Fruit fly (Drosophila melanogaster) whole organism, embryonic: ENCODE measurements around the gene BTBD9.
A peak's percentile ranks its signal among the peaks of the same experiment; 100 is the strongest.

ENCODE experiments used
- CG10366 ChIP-seq: fragments of 200-800 bp; sonication (Bioruptor generic); IDR thresholded peaks from 2 replicates; pipeline ENCODE4 v1.3.6; 2022; ENCODE audit warnings: missing biosample characterization, missing genetic modification characterization
- CG12299 ChIP-seq: fragments of 200-800 bp; sonication (Bioruptor generic); optimal IDR thresholded peaks from 2 replicates; lab custom pipeline; 2018; ENCODE audit warnings: missing biosample characterization, mild to moderate bottlenecking, missing genetic modification characterization
- CG12391 ChIP-seq: fragments of 200-800 bp; sonication (Bioruptor generic); optimal IDR thresholded peaks from 3 replicates; lab custom pipeline; 2018; ENCODE audit warnings: missing biosample characterization, mild to moderate bottlenecking, missing genetic modification characterization, moderate library complexity
- CG1647 ChIP-seq: fragments of 200-800 bp; sonication (Bioruptor generic); optimal IDR thresholded peaks from 3 replicates; lab custom pipeline; 2016; ENCODE audit warnings: missing biosample characterization, missing genetic modification characterization
- CG17186 ChIP-seq: fragments of 200-800 bp; sonication (Bioruptor generic); optimal IDR thresholded peaks from 3 replicates; lab custom pipeline; 2017; ENCODE audit warnings: missing biosample characterization, missing genetic modification reagents, missing genetic modification characterization
- CG17359 ChIP-seq: fragments of 200-800 bp; sonication (Bioruptor generic); optimal IDR thresholded peaks from 3 replicates; lab custom pipeline; 2018; ENCODE audit warnings: missing biosample characterization, mild to moderate bottlenecking, missing genetic modification characterization, moderate library complexity
- CG17912 ChIP-seq: fragments of 200-800 bp; sonication (Bioruptor generic); optimal IDR thresholded peaks from 2 replicates; lab custom pipeline; 2018; ENCODE audit warnings: missing biosample characterization, mild to moderate bottlenecking, missing genetic modification characterization
- CG1832 ChIP-seq: fragments of 200-800 bp; sonication (Bioruptor generic); optimal IDR thresholded peaks from 2 replicates; lab custom pipeline; 2017; ENCODE audit warnings: missing biosample characterization, mild to moderate bottlenecking, missing genetic modification characterization, inconsistent platforms
- CG31365 ChIP-seq: fragments of 200-800 bp; sonication (Bioruptor generic); optimal IDR thresholded peaks from 2 replicates; lab custom pipeline; 2018; ENCODE audit warnings: missing biosample characterization, mild to moderate bottlenecking, missing genetic modification characterization
- CG3163 ChIP-seq: fragments of 200-800 bp; sonication (Bioruptor generic); optimal IDR thresholded peaks from 3 replicates; lab custom pipeline; 2016; ENCODE audit warnings: missing biosample characterization, missing genetic modification characterization
- CG34224 ChIP-seq: fragments of 200-800 bp; sonication (Bioruptor generic); IDR thresholded peaks from 3 replicates; pipeline ENCODE4 v1.3.6; 2022; ENCODE audit warnings: missing biosample characterization, missing genetic modification characterization; ENCODE audit not compliant: partially characterized antibody
- CG4328 ChIP-seq: fragments of 200-800 bp; sonication (Bioruptor generic); optimal IDR thresholded peaks from 3 replicates; lab custom pipeline; 2017; ENCODE audit warnings: missing biosample characterization, missing genetic modification reagents, missing genetic modification characterization
- CG43689 ChIP-seq: fragments of 200-800 bp; sonication (Bioruptor generic); IDR thresholded peaks from 2 replicates; pipeline ENCODE4 v1.3.6; 2022; ENCODE audit warnings: missing biosample characterization, missing genetic modification characterization
- CG4424 ChIP-seq: fragments of 200-800 bp; sonication (Bioruptor generic); optimal IDR thresholded peaks from 3 replicates; lab custom pipeline; 2016; ENCODE audit warnings: missing biosample characterization, missing genetic modification characterization
- CG4707 ChIP-seq: fragments of 200-800 bp; sonication (Bioruptor generic); optimal IDR thresholded peaks from 2 replicates; lab custom pipeline; 2018; ENCODE audit warnings: missing biosample characterization, mild to moderate bottlenecking, missing genetic modification characterization, moderate library complexity
- CG4730 ChIP-seq: fragments of 200-800 bp; sonication (Bioruptor generic); IDR thresholded peaks from 2 replicates; pipeline ENCODE4 v1.3.6; 2022; ENCODE audit warnings: missing biosample characterization, missing genetic modification characterization
- CG6683 ChIP-seq: fragments of 200-800 bp; sonication (Bioruptor generic); optimal IDR thresholded peaks from 2 replicates; lab custom pipeline; 2017; ENCODE audit warnings: missing biosample characterization, mild to moderate bottlenecking, missing genetic modification characterization, missing genetic modification reagents
- CG7987 ChIP-seq: fragments of 200-800 bp; sonication (Bioruptor generic); optimal IDR thresholded peaks from 2 replicates; lab custom pipeline; 2018; ENCODE audit warnings: missing biosample characterization, mild to moderate bottlenecking, missing genetic modification characterization, moderate library complexity
- CG8290 ChIP-seq, 3 experiments: fragments of 200-800 bp; sonication (Bioruptor generic); optimal IDR thresholded peaks; 2 replicates each; lab custom pipeline; 2016 to 2019; ENCODE audit warnings: missing biosample characterization in 3 of 3, missing genetic modification characterization in 3 of 3, mild to moderate bottlenecking in 2 of 3, moderate library complexity in 1 of 3
- CG9215 ChIP-seq: fragments of 200-800 bp; sonication (Bioruptor generic); IDR thresholded peaks from 2 replicates; pipeline ENCODE4 v1.3.6; 2022; ENCODE audit warnings: missing biosample characterization, missing genetic modification characterization
- Chrac-16 ChIP-seq: fragments of 200-800 bp; sonication (Bioruptor generic); optimal IDR thresholded peaks from 3 replicates; lab custom pipeline; 2016; ENCODE audit warnings: missing biosample characterization, missing genetic modification characterization
- CkIIα-i1 ChIP-seq: fragments of 200-800 bp; sonication (Bioruptor generic); IDR thresholded peaks from 2 replicates; pipeline ENCODE4 v1.3.6; 2022; ENCODE audit warnings: missing biosample characterization, missing genetic modification characterization
- D19B ChIP-seq: fragments of 200-800 bp; sonication (Bioruptor generic); optimal IDR thresholded peaks from 2 replicates; lab custom pipeline; 2017; ENCODE audit warnings: missing biosample characterization, mild to moderate bottlenecking, missing genetic modification characterization
- Dfd ChIP-seq, 2 experiments: fragments of >200 bp; optimal IDR thresholded peaks; 2 replicates each; lab custom pipeline; 2017; ENCODE audit warnings: missing biosample characterization in 2 of 2, missing genetic modification characterization in 2 of 2
- Dip2 ChIP-seq: fragments of 200-800 bp; sonication (Bioruptor generic); IDR thresholded peaks from 2 replicates; pipeline ENCODE4 v1.3.6; 2022; ENCODE audit warnings: missing biosample characterization, missing genetic modification characterization
- Dll ChIP-seq: fragments of 200-800 bp; sonication (Bioruptor generic); IDR thresholded peaks from 4 replicates; pipeline ENCODE4 v1.3.6; 2022; ENCODE audit warnings: missing biosample characterization, missing genetic modification characterization; ENCODE audit not compliant: partially characterized antibody
- Dref ChIP-seq: fragments of 200-800 bp; sonication (Bioruptor generic); IDR thresholded peaks from 2 replicates; pipeline ENCODE4 v1.3.6; 2022; ENCODE audit warnings: missing biosample characterization, missing genetic modification characterization
- Fer2 ChIP-seq: fragments of 200-800 bp; sonication (Bioruptor generic); optimal IDR thresholded peaks from 2 replicates; lab custom pipeline; 2018; ENCODE audit warnings: missing biosample characterization, mild to moderate bottlenecking, missing genetic modification characterization, moderate library complexity
- Hey ChIP-seq: fragments of 200-800 bp; sonication (Bioruptor generic); optimal IDR thresholded peaks from 3 replicates; lab custom pipeline; 2018; ENCODE audit warnings: missing biosample characterization, mild to moderate bottlenecking, missing genetic modification characterization
- Hmr ChIP-seq: fragments of 200-800 bp; sonication (Bioruptor generic); optimal IDR thresholded peaks from 3 replicates; lab custom pipeline; 2017; ENCODE audit warnings: mild to moderate bottlenecking, missing biosample characterization, missing genetic modification reagents, missing genetic modification characterization
- PHDP ChIP-seq: fragments of 200-800 bp; sonication (Bioruptor generic); optimal IDR thresholded peaks from 3 replicates; lab custom pipeline; 2018; ENCODE audit warnings: missing biosample characterization, mild to moderate bottlenecking, missing genetic modification characterization, moderate library complexity
- Six4 ChIP-seq: fragments of 200-800 bp; sonication (Bioruptor generic); optimal IDR thresholded peaks from 2 replicates; lab custom pipeline; 2016; ENCODE audit warnings: missing biosample characterization, missing genetic modification characterization
- Ssrp ChIP-seq: fragments of 200-800 bp; sonication (Bioruptor generic); optimal IDR thresholded peaks from 2 replicates; lab custom pipeline; 2018; ENCODE audit warnings: missing biosample characterization, mild to moderate bottlenecking, missing genetic modification characterization, moderate library complexity
- bsh ChIP-seq, 2 experiments: fragments of 200-800 bp; sonication (Bioruptor generic); optimal IDR thresholded peaks; 2 replicates each; lab custom pipeline; 2017 to 2018; ENCODE audit warnings: mild to moderate bottlenecking in 2 of 2, missing biosample characterization in 2 of 2, missing genetic modification characterization in 2 of 2, moderate library complexity in 1 of 2
- cg ChIP-seq: fragments of 200-800 bp; sonication (Bioruptor generic); optimal IDR thresholded peaks from 3 replicates; lab custom pipeline; 2019; ENCODE audit warnings: missing biosample characterization, mild to moderate bottlenecking, missing genetic modification characterization, moderate library complexity
- chinmo ChIP-seq: fragments of 200-800 bp; sonication (Bioruptor generic); IDR thresholded peaks from 4 replicates; pipeline ENCODE4 v1.3.6; 2022; ENCODE audit warnings: missing biosample characterization, missing genetic modification characterization; ENCODE audit not compliant: partially characterized antibody
- danr ChIP-seq: fragments of 200-800 bp; sonication (Bioruptor generic); IDR thresholded peaks from 2 replicates; pipeline ENCODE4 v1.3.6; 2022; ENCODE audit warnings: missing biosample characterization, missing genetic modification characterization
- fd3F ChIP-seq: fragments of 200-800 bp; sonication (Bioruptor generic); optimal IDR thresholded peaks from 2 replicates; lab custom pipeline; 2018; ENCODE audit warnings: missing biosample characterization, mild to moderate bottlenecking, missing genetic modification characterization, moderate library complexity
- inv ChIP-seq: fragments of 200-800 bp; sonication (Bioruptor generic); IDR thresholded peaks from 2 replicates; pipeline ENCODE4 v1.3.6; 2022; ENCODE audit warnings: missing biosample characterization, missing genetic modification characterization; ENCODE audit not compliant: partially characterized antibody
- lmd ChIP-seq: fragments of 200-800 bp; sonication (Bioruptor generic); IDR thresholded peaks from 2 replicates; pipeline ENCODE4 v1.3.6; 2022; ENCODE audit warnings: missing biosample characterization, missing genetic modification characterization
- nerfin-2 ChIP-seq: fragments of 200-800 bp; sonication (Bioruptor generic); IDR thresholded peaks from 2 replicates; pipeline ENCODE4 v1.3.6; 2022; ENCODE audit warnings: missing biosample characterization, missing genetic modification characterization; ENCODE audit not compliant: partially characterized antibody
- pb ChIP-seq: fragments of 200-800 bp; sonication (Bioruptor generic); optimal IDR thresholded peaks from 3 replicates; lab custom pipeline; 2016; ENCODE audit warnings: missing biosample characterization, missing genetic modification characterization
- pho ChIP-seq: fragments of 200-800 bp; sonication (Bioruptor generic); optimal IDR thresholded peaks from 2 replicates; lab custom pipeline; 2016; ENCODE audit warnings: missing biosample characterization, missing genetic modification characterization
- pita ChIP-seq: fragments of 200-800 bp; sonication (Bioruptor generic); optimal IDR thresholded peaks from 2 replicates; lab custom pipeline; 2017; ENCODE audit warnings: missing biosample characterization, mild to moderate bottlenecking, missing genetic modification characterization
- pros ChIP-seq: fragments of 200-800 bp; sonication (Bioruptor generic); optimal IDR thresholded peaks from 3 replicates; lab custom pipeline; 2019; ENCODE audit warnings: missing biosample characterization, mild to moderate bottlenecking, missing genetic modification characterization, moderate library complexity
- salm ChIP-seq: fragments of 200-800 bp; sonication (Bioruptor generic); optimal IDR thresholded peaks from 2 replicates; lab custom pipeline; 2018; ENCODE audit warnings: missing biosample characterization, mild to moderate bottlenecking, missing genetic modification characterization
- sens ChIP-seq: fragments of 200-800 bp; sonication (Bioruptor generic); peaks from one replicate; lab custom pipeline; 2016; ENCODE audit warnings: missing biosample characterization, missing genetic modification characterization
- sna ChIP-seq: fragments of 200-800 bp; sonication (Bioruptor generic); IDR thresholded peaks from 2 replicates; pipeline ENCODE4 v1.3.6; 2022; ENCODE audit warnings: missing biosample characterization, missing genetic modification characterization; ENCODE audit not compliant: partially characterized antibody
- sr ChIP-seq: fragments of 200-800 bp; sonication (Bioruptor generic); IDR thresholded peaks from 3 replicates; pipeline ENCODE4 v1.3.6; 2022; ENCODE audit warnings: missing biosample characterization, missing genetic modification characterization
- tgo ChIP-seq: fragments of 200-800 bp; sonication (Bioruptor generic); IDR thresholded peaks from 3 replicates; pipeline ENCODE4 v1.3.6; 2022; ENCODE audit warnings: missing biosample characterization, missing genetic modification characterization

Gene BTBD9

dm6 chrX:10775690-10776089, 7.4 kb downstream of the BTBD9 start (continued):
- TF ChIP-seq CG6683 (GFP tag; lab: Kevin White, UChicago) (no peak), CG10366 (GFP tag; lab: Robert Waterston, UW) (peak; percentile 63), pita (GFP tag; lab: Kevin White, UChicago) (no peak), pho (GFP tag; lab: Kevin White, UChicago) (no peak), lmd (no peak), CG12391 (tag; lab: Kevin White, UChicago) (peak; percentile 27), CG4730 (GFP tag; lab: Robert Waterston, UW) (peak; percentile 32; the same call in 1 of the 2 replicates), bsh (GFP tag; optimal IDR thresholded peaks at IDR 0.05; lab: Kevin White, UChicago) (peak in 1 of 2 experiments; percentile 25), CG4328 (GFP tag; lab: Kevin White, UChicago) (peak; percentile 1), CG1832 (GFP tag; lab: Kevin White, UChicago) (no peak), Hmr (peak; percentile 23), sna (no peak), sens (GFP tag; lab: Kevin White, UChicago) (peak; percentile 66), CG43689 (GFP tag; lab: Robert Waterston, UW) (0 out of 2 replicates have a peak, but pooled peaks have one; percentile 11), sr (GFP tag; lab: Robert Waterston, UW) (peak; percentile 43; the same call in 1 of the 3 replicates), CkIIα-i1 (GFP tag; lab: Robert Waterston, UW) (no peak), PHDP (peak; percentile 38), Dll (no peak), Dfd (GFP tag; optimal IDR thresholded peaks at IDR 0.05; lab: Kevin White, UChicago) (no peak), salm (tag; lab: Kevin White, UChicago) (peak; percentile 24), CG12299 (tag; lab: Kevin White, UChicago) (no peak), CG7987 (GFP tag; lab: Kevin White, UChicago) (no peak), D19B (GFP tag; lab: Kevin White, UChicago) (no peak), CG34224 (no peak), CG4707 (GFP tag; lab: Kevin White, UChicago) (no peak), pb (peak; percentile 15), CG3163 (GFP tag; lab: Kevin White, UChicago) (no peak), Fer2 (no peak), CG31365 (no peak), cg (no peak), Dip2 (GFP tag; lab: Robert Waterston, UW) (no peak), danr (GFP tag; lab: Robert Waterston, UW) (0 out of 2 replicates have a peak, but pooled peaks have one; percentile 29), CG17186 (GFP tag; lab: Kevin White, UChicago) (no peak), Hey (tag; lab: Kevin White, UChicago) (no peak), CG4424 (peak; percentile 39), CG9215 (GFP tag; lab: Robert Waterston, UW) (peak; percentile 22; the same call in 1 of the 2 replicates), CG8290 (GFP tag; optimal IDR thresholded peaks at IDR 0.05; lab: Kevin White, UChicago) (no peak), CG8290 (tag; optimal IDR thresholded peaks at IDR 0.05; lab: Kevin White, UChicago) (peak in 1 of 2 experiments; percentile 60), fd3F (GFP tag; lab: Kevin White, UChicago) (peak; percentile 29), inv (GFP tag; lab: Robert Waterston, UW) (no peak), pros (no peak), CG17359 (tag; lab: Kevin White, UChicago) (peak; percentile 63), Ssrp (peak; percentile 12), Six4 (GFP tag; lab: Kevin White, UChicago) (peak; percentile 12), chinmo (GFP tag; lab: Robert Waterston, UW) (no peak), Chrac-16 (no peak), tgo (GFP tag; lab: Robert Waterston, UW) (peak; percentile 38; the same call in 2 of the 3 replicates), CG1647 (GFP tag; lab: Kevin White, UChicago) (peak; percentile 20), nerfin-2 (no peak), CG17912 (no peak), Dref (GFP tag; lab: Robert Waterston, UW) (no peak)
